Fruit fly (Drosophila melanogaster) whole organism, wandering third instar larva: ENCODE data around the gene CG14731.
A peak's percentile ranks its signal among the peaks of the same experiment; 100 is the strongest.

Experiments
- Abd-B ChIP-seq: fragments of >200 bp; optimal IDR thresholded peaks from 2 replicates; lab custom pipeline; 2017; ENCODE audit warnings: missing biosample characterization, missing genetic modification characterization
- CG32264 ChIP-seq: fragments of 200-800 bp; sonication (Bioruptor generic); optimal IDR thresholded peaks from 2 replicates; lab custom pipeline; 2016; ENCODE audit warnings: missing biosample characterization, missing genetic modification characterization
- CG9705 ChIP-seq: fragments of 200-800 bp; sonication (Bioruptor generic); optimal IDR thresholded peaks from 2 replicates; lab custom pipeline; 2018; ENCODE audit warnings: missing biosample characterization, mild to moderate bottlenecking, missing genetic modification characterization
- CrebA ChIP-seq: fragments of 200-800 bp; sonication (Bioruptor generic); optimal IDR thresholded peaks from 2 replicates; lab custom pipeline; 2016; ENCODE audit warnings: missing biosample characterization, mild to moderate bottlenecking, missing genetic modification characterization, borderline replicate concordance
- Dif ChIP-seq: fragments of 200-275, 200-300 bp; sonication (Bioruptor generic); optimal IDR thresholded peaks from 2 replicates; lab custom pipeline; 2018; ENCODE audit warnings: missing biosample characterization, missing genetic modification characterization; ENCODE audit not compliant: partially characterized antibody
- GATAd ChIP-seq: sonication (Bioruptor generic); optimal IDR thresholded peaks from 2 replicates; lab custom pipeline; 2016; ENCODE audit warnings: missing biosample characterization, missing genetic modification characterization
- HLH106 ChIP-seq: fragments of 200-800 bp; optimal IDR thresholded peaks from 3 replicates; lab custom pipeline; 2019; ENCODE audit warnings: missing biosample characterization, mild to moderate bottlenecking, missing genetic modification characterization, moderate library complexity
- Hnf4 ChIP-seq: fragments of 200-800 bp; sonication (Bioruptor generic); optimal IDR thresholded peaks from 2 replicates; lab custom pipeline; 2016; ENCODE audit warnings: missing biosample characterization, mild to moderate bottlenecking, missing genetic modification characterization
- Hr78 ChIP-seq: fragments of >200 bp; optimal IDR thresholded peaks from 2 replicates; lab custom pipeline; 2017; ENCODE audit warnings: missing biosample characterization, missing genetic modification characterization
- Hr83 ChIP-seq: fragments of 200-300 bp; sonication (Bioruptor generic); optimal IDR thresholded peaks from 2 replicates; lab custom pipeline; 2016; ENCODE audit warnings: missing biosample characterization, mild to moderate bottlenecking, missing genetic modification characterization, moderate library complexity; ENCODE audit not compliant: poor library complexity, severe bottlenecking
- Jra ChIP-seq: sonication (Bioruptor generic); optimal IDR thresholded peaks from 2 replicates; lab custom pipeline; 2016; ENCODE audit warnings: missing biosample characterization, missing genetic modification characterization
- Myc ChIP-seq: fragments of >200 bp; optimal IDR thresholded peaks from 2 replicates; lab custom pipeline; 2017
- N ChIP-seq: fragments of >200 bp; optimal IDR thresholded peaks from 2 replicates; lab custom pipeline; 2018; ENCODE audit warnings: missing biosample characterization, missing external identifiers, missing genetic modification characterization
- OdsH ChIP-seq: fragments of 200-800 bp; sonication (Bioruptor generic); optimal IDR thresholded peaks from 2 replicates; lab custom pipeline; 2016; ENCODE audit warnings: missing biosample characterization, mild to moderate bottlenecking, missing genetic modification characterization
- Rel ChIP-seq, 2 experiments: fragments of 200-800 bp; sonication (Bioruptor generic) in 1 of 2; optimal IDR thresholded peaks; 2 replicates in 1 of 2; 3 replicates in 1 of 2; lab custom pipeline; 2016 to 2019; ENCODE audit warnings: mild to moderate bottlenecking in 2 of 2, missing biosample characterization in 2 of 2, missing genetic modification characterization in 2 of 2, moderate library complexity in 1 of 2
- Vsx2 ChIP-seq: fragments of 200-300, 225-300 bp; sonication (Bioruptor generic); optimal IDR thresholded peaks from 2 replicates; lab custom pipeline; 2018; ENCODE audit warnings: missing biosample characterization, missing genetic modification characterization; ENCODE audit not compliant: partially characterized antibody
- br ChIP-seq: fragments of 200-800 bp; sonication (Bioruptor generic); optimal IDR thresholded peaks from 2 replicates; lab custom pipeline; 2016; ENCODE audit warnings: missing biosample characterization, missing genetic modification characterization
- brk ChIP-seq: fragments of 200-800 bp; sonication (Bioruptor generic); optimal IDR thresholded peaks from 2 replicates; lab custom pipeline; 2016; ENCODE audit warnings: missing biosample characterization, mild to moderate bottlenecking, missing genetic modification characterization
- dl ChIP-seq, 2 experiments: fragments of 175-275, 200-275 bp in 1 of 2; fragments of 200-275 bp in 1 of 2; sonication (Bioruptor generic); optimal IDR thresholded peaks; lab custom pipeline; 2018; ENCODE audit warnings: mild to moderate bottlenecking in 2 of 2, missing biosample characterization in 2 of 2, missing genetic modification characterization in 2 of 2, moderate library complexity in 2 of 2; ENCODE audit not compliant: partially characterized antibody in 2 of 2, insufficient read depth in 1 of 2
- dmrt93B ChIP-seq: fragments of 200-800 bp; sonication (Bioruptor generic); optimal IDR thresholded peaks from 2 replicates; lab custom pipeline; 2018; ENCODE audit warnings: missing biosample characterization, mild to moderate bottlenecking, missing genetic modification characterization
- dsf ChIP-seq: sonication (Bioruptor generic); optimal IDR thresholded peaks from 2 replicates; lab custom pipeline; 2016; ENCODE audit warnings: missing biosample characterization, missing genetic modification characterization, borderline replicate concordance
- ey ChIP-seq: fragments of 200-800 bp; sonication (Bioruptor generic); optimal IDR thresholded peaks from 2 replicates; lab custom pipeline; 2016; ENCODE audit warnings: missing biosample characterization, missing genetic modification characterization
- foxo ChIP-seq, 2 experiments: fragments of 200-800 bp; sonication (Bioruptor generic); optimal IDR thresholded peaks; 2 replicates in 1 of 2; 3 replicates in 1 of 2; lab custom pipeline; 2016 to 2017; ENCODE audit warnings: missing biosample characterization in 2 of 2, missing genetic modification characterization in 2 of 2
- fru ChIP-seq: fragments of 200-800 bp; sonication (Bioruptor generic); optimal IDR thresholded peaks from 3 replicates; lab custom pipeline; 2016; ENCODE audit warnings: missing biosample characterization, mild to moderate bottlenecking, missing genetic modification characterization
- h ChIP-seq: fragments of 200-800 bp; sonication (Bioruptor generic); optimal IDR thresholded peaks from 3 replicates; lab custom pipeline; 2016; ENCODE audit warnings: missing biosample characterization, mild to moderate bottlenecking, missing genetic modification characterization
- jim ChIP-seq: fragments of 175-275, 200-325 bp; sonication (Bioruptor generic); optimal IDR thresholded peaks from 2 replicates; lab custom pipeline; 2016; ENCODE audit warnings: missing biosample characterization, mild to moderate bottlenecking, missing genetic modification characterization
- lola ChIP-seq: fragments of >200 bp; optimal IDR thresholded peaks from 2 replicates; lab custom pipeline; 2017; ENCODE audit warnings: missing biosample characterization, missing genetic modification characterization
- pan ChIP-seq: fragments of >200 bp; optimal IDR thresholded peaks from 2 replicates; lab custom pipeline; 2017
- psq ChIP-seq: fragments of 200-800 bp; sonication (Bioruptor generic); optimal IDR thresholded peaks from 3 replicates; lab custom pipeline; 2017; ENCODE audit warnings: missing biosample characterization, mild to moderate bottlenecking, missing genetic modification characterization, moderate library complexity
- sage ChIP-seq: fragments of 200-800 bp; sonication (Bioruptor generic); optimal IDR thresholded peaks from 2 replicates; lab custom pipeline; 2016; ENCODE audit warnings: missing biosample characterization, mild to moderate bottlenecking, missing genetic modification characterization
- sv ChIP-seq: fragments of 200-800 bp; sonication (Bioruptor generic); optimal IDR thresholded peaks from 3 replicates; lab custom pipeline; 2016; ENCODE audit warnings: missing biosample characterization, missing genetic modification characterization
- tai ChIP-seq: sonication (Bioruptor generic); optimal IDR thresholded peaks from 2 replicates; lab custom pipeline; 2016; ENCODE audit warnings: missing biosample characterization, missing genetic modification characterization
- usp ChIP-seq: fragments of >200 bp; optimal IDR thresholded peaks from 2 replicates; lab custom pipeline; 2017; ENCODE audit warnings: missing biosample characterization, missing genetic modification characterization
- woc ChIP-seq: sonication (Bioruptor generic); optimal IDR thresholded peaks from 2 replicates; lab custom pipeline; 2016; ENCODE audit warnings: missing biosample characterization, mild to moderate bottlenecking, missing genetic modification characterization

The CG14731 gene

DNA sequence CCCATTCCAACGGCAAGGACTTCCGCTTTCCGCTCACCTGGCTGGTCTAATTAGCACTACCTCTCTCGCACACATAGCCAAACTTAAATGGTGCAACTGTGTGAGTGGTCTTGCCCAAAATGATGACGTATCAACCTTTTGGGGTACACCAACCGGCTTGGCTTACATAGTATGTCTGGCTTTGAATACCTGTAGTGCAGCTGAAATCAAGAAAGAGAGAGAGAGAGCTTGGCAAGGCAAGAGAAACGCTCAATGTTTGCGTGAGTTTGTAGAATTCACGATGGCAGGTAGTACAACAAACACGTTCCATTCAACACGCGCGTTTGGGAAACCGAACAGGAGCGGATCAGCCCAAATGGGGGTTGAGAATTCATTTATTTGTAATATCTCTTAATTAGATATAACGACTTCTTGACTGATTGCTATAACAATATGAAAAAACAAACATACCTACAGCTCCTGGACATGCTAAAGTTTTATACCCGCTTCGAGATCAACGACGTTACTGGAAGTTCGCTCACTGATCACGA is 43.0 kb upstream of the CG14731 start:
- TF ChIP-seq dmrt93B (peak; percentile 23), Hr83 (no peak), Vsx2 (GFP tag; lab: Kevin White, UChicago) (peak; percentile 94), GATAd (GFP tag; lab: Kevin White, UChicago) (no peak), Myc (lab: Kevin White, UChicago) (no peak), Hr78 (GFP tag; lab: Kevin White, UChicago) (no peak), OdsH (GFP tag; lab: Kevin White, UChicago) (peak; percentile 23), dl (GFP tag; optimal IDR thresholded peaks at IDR 0.05; lab: Kevin White, UChicago; ENCODE audit: insufficient read depth in 1 of 2, partially characterized antibody in 2 of 2) (peak; percentile 60 to 65), HLH106 (tag; lab: Kevin White, UChicago) (peak; percentile 36), Abd-B (GFP tag; lab: Kevin White, UChicago) (no peak), dsf (GFP tag; lab: Kevin White, UChicago) (no peak), br (GFP tag; lab: Kevin White, UChicago) (peak; percentile 34), sage (peak; percentile 60), ey (GFP tag; lab: Kevin White, UChicago) (peak; percentile 47), CG9705 (no peak), Dif (GFP tag; lab: Kevin White, UChicago) (peak; percentile 79), fru (peak; percentile 46), sv (no peak), foxo (GFP tag; optimal IDR thresholded peaks at IDR 0.05; lab: Kevin White, UChicago) (peak in 1 of 2 experiments; percentile 64), lola (no peak), brk (GFP tag; lab: Kevin White, UChicago) (no peak), CrebA (GFP tag; lab: Kevin White, UChicago) (peak; percentile 61), Rel (GFP tag; optimal IDR thresholded peaks at IDR 0.05; lab: Kevin White, UChicago) (no peak), Rel (tag; optimal IDR thresholded peaks at IDR 0.05; lab: Kevin White, UChicago) (no peak), Hnf4 (GFP tag; lab: Kevin White, UChicago) (no peak), tai (GFP tag; lab: Kevin White, UChicago) (no peak), N (GFP tag; lab: Kevin White, UChicago) (no peak), psq (GFP tag; lab: Kevin White, UChicago) (no peak), jim (GFP tag; lab: Kevin White, UChicago) (no peak), h (GFP tag; lab: Kevin White, UChicago) (peak; percentile 63), woc (GFP tag; lab: Kevin White, UChicago) (peak; percentile 81), Jra (GFP tag; lab: Kevin White, UChicago) (no peak)

DNA sequence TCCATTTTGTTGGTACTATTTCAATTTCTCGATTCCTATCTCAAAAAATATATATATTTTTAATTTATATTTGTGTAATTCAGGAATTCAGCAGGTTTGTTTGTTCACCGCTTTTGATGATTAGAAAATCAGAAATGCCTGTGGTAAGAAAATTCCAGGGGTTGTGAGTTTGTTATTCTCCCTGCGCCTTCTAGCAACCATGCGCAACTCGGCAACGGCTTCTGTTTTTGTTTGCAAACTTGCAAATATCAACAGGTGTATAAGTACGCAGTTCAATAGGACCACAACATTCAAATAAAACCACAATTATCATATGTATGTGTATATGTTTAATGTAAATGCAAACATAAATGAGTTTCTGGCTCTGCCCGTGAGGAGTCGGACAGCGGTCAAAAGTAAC is 37.9 kb upstream of the CG14731 start, which contains the start of gene Dnali1:
Dnali1 (minus strand) TSS at position 101 of the 400 bp plus-strand sequence.
- TF ChIP-seq br (GFP tag; lab: Kevin White, UChicago): no peak
- TF ChIP-seq Hnf4 (GFP tag; lab: Kevin White, UChicago): no peak
- no peak for TF ChIP-seq Rel (GFP tag; optimal IDR thresholded peaks at IDR 0.05; lab: Kevin White, UChicago)
- TF ChIP-seq Rel (tag; optimal IDR thresholded peaks at IDR 0.05; lab: Kevin White, UChicago): no peak
- TF ChIP-seq Jra (GFP tag; lab: Kevin White, UChicago): no peak
- no peak for TF ChIP-seq psq (GFP tag; lab: Kevin White, UChicago)
- TF ChIP-seq usp (GFP tag; lab: Kevin White, UChicago): no peak
- no peak for TF ChIP-seq Myc (lab: Kevin White, UChicago)
- no peak for TF ChIP-seq h (GFP tag; lab: Kevin White, UChicago)
- no peak for TF ChIP-seq lola
- no peak for TF ChIP-seq jim (GFP tag; lab: Kevin White, UChicago)
- TF ChIP-seq dmrt93B: no peak
- TF ChIP-seq Hr78 (GFP tag; lab: Kevin White, UChicago): no peak

DNA sequence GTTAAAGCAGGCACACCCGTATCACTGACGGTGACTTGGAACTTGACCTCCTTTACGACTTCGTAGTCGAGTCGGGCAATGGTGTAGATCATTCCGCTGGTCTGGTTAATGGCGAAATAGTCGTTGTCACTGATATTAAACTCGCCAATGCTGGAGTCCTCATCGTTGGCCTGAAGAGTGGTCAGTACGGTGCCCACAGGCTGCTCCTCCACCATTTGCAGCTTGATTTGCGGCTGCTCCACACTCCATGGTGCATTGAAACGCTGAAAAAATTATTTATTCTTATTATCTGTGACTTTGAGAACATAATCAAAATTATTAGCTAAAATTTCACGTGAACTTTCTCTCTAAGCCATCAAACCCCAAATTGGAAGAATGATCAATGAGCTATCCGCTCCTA is 33.8 kb upstream of the CG14731 start, which contains the start of gene CG34307:
CG34307 (plus strand) TSS at position 301 of the 400 bp plus-strand sequence.
- TF ChIP-seq jim (GFP tag; lab: Kevin White, UChicago): no peak
- TF ChIP-seq Myc (lab: Kevin White, UChicago): no peak
- no peak for TF ChIP-seq dmrt93B
- no peak for TF ChIP-seq usp (GFP tag; lab: Kevin White, UChicago)
- TF ChIP-seq dsf (GFP tag; lab: Kevin White, UChicago): no peak
- no peak for TF ChIP-seq CG9705
- TF ChIP-seq Hr83: no peak
- TF ChIP-seq CG32264: no peak
- TF ChIP-seq Hnf4 (GFP tag; lab: Kevin White, UChicago): no peak
- no peak for TF ChIP-seq pan (lab: Kevin White, UChicago)
- no peak for TF ChIP-seq Vsx2 (GFP tag; lab: Kevin White, UChicago)
- TF ChIP-seq dl (GFP tag; optimal IDR thresholded peaks at IDR 0.05; lab: Kevin White, UChicago; ENCODE audit: insufficient read depth in 1 of 2, partially characterized antibody in 2 of 2): no peak
- no peak for TF ChIP-seq ey (GFP tag; lab: Kevin White, UChicago)
- TF ChIP-seq, all 38 proteins: peak for 0
